Fruit fly (Drosophila melanogaster): Measurements from ENCODE around the gene COX7A.

COX7A gene

dm6 chr3R:8308515-8308959 is 32.3 kb downstream of the COX7A start, which contains the start of gene tex (continued):
- TF ChIP-seq Med (GFP tag) (peak; percentile 84), nom (GFP tag; optimal IDR thresholded peaks at IDR 0.05) (no peak), NC2β (GFP tag; optimal IDR thresholded peaks at IDR 0.05) (peak; percentile 12), zen2 (GFP tag; IDR thresholded peaks at IDR 0.05; ENCODE audit: partially characterized antibody) (no peak), CG16815 (GFP tag; optimal IDR thresholded peaks at IDR 0.05) (no peak), NK7.1 (GFP tag; optimal IDR thresholded peaks at IDR 0.05) (peak; percentile 25), Hr78 (GFP tag; optimal IDR thresholded peaks at IDR 0.05) (peak in 1 of 2 experiments; percentile 1), eve (GFP tag; optimal IDR thresholded peaks at IDR 0.05) (no peak), ase (GFP tag; IDR thresholded peaks at IDR 0.05) (no peak), Doc2 (GFP tag; IDR thresholded peaks at IDR 0.05) (no peak), Gug (GFP tag; IDR thresholded peaks at IDR 0.05) (no peak), esg (GFP tag; conservative IDR thresholded peaks at IDR 0.05) (no peak), CG10543 (GFP tag; optimal IDR thresholded peaks at IDR 0.05) (no peak), grn (GFP tag; optimal IDR thresholded peaks at IDR 0.05) (peak; percentile 26), E2f1 (GFP tag; IDR thresholded peaks at IDR 0.05) (no peak), CG14860 (GFP tag; IDR thresholded peaks at IDR 0.05; ENCODE audit: partially characterized antibody) (no peak), CG7745 (tag; optimal IDR thresholded peaks at IDR 0.05) (peak; percentile 24), pfk (GFP tag; optimal IDR thresholded peaks at IDR 0.05) (no peak), ems (GFP tag; optimal IDR thresholded peaks at IDR 0.05) (no peak), CG15696 (tag; optimal IDR thresholded peaks at IDR 0.05) (peak; percentile 68)

- TF ChIP-seq cad (GFP tag; optimal IDR thresholded peaks at IDR 0.05) (peak; percentile 82), cas (GFP tag; IDR thresholded peaks at IDR 0.05) (no peak), Dll (GFP tag; IDR thresholded peaks at IDR 0.05; ENCODE audit: partially characterized antibody) (no peak), tll (GFP tag; optimal IDR thresholded peaks at IDR 0.05) (peak in 1 of 2 experiments; percentile 94), Med (GFP tag) (peak; percentile 36)
These were observed 33.6 kb downstream of the COX7A start for dm6 chr3R:8307283-8307682.

dm6 chr3R:8306927-8307261 is 33.9 kb downstream of the COX7A start:
- TF ChIP-seq maf-S (GFP tag; optimal IDR thresholded peaks at IDR 0.05) = no peak
- TF ChIP-seq Ets65A (GFP tag) = peak; percentile 90

- TF ChIP-seq Stat92E (GFP tag; optimal IDR thresholded peaks at IDR 0.05) (peak in 1 of 3 experiments; percentile 59), CG1792 (GFP tag; optimal IDR thresholded peaks at IDR 0.05) (no peak), pita (GFP tag; optimal IDR thresholded peaks at IDR 0.05) (no peak), gt (GFP tag; IDR thresholded peaks at IDR 0.05) (no peak), CG2199 (GFP tag; IDR thresholded peaks at IDR 0.05) (peak; percentile 45; the same call in 1 of the 3 replicates), Scr (GFP tag; IDR thresholded peaks at IDR 0.05; ENCODE audit: partially characterized antibody) (peak; percentile 19), CG16863 (GFP tag; optimal IDR thresholded peaks at IDR 0.05) (no peak), Sry-β (GFP tag; optimal IDR thresholded peaks at IDR 0.05) (peak; percentile 73), D (optimal IDR thresholded peaks at IDR 0.05) (peak; percentile 37), D (GFP tag; optimal IDR thresholded peaks at IDR 0.05) (no peak), BtbVII (GFP tag; optimal IDR thresholded peaks at IDR 0.05) (no peak), CG15601 (tag; optimal IDR thresholded peaks at IDR 0.05) (peak; percentile 5), CG16813 (GFP tag; IDR thresholded peaks at IDR 0.05; ENCODE audit: partially characterized antibody) (peak; percentile 35; the same call in 1 of the 3 replicates), lbe (GFP tag; optimal IDR thresholded peaks at IDR 0.05) (peak; percentile 57), unc-4 (GFP tag; IDR thresholded peaks at IDR 0.05; ENCODE audit: partially characterized antibody) (peak; percentile 15; the same call in 1 of the 2 replicates), amos (GFP tag; IDR thresholded peaks at IDR 0.05; ENCODE audit: partially characterized antibody) (peak; percentile 68), jumu (GFP tag; optimal IDR thresholded peaks at IDR 0.05) (no peak), corto (GFP tag; optimal IDR thresholded peaks at IDR 0.05) (no peak), trem (tag; optimal IDR thresholded peaks at IDR 0.05) (peak; percentile 6)
These were observed 34.5 kb downstream of the COX7A start for dm6 chr3R:8306188-8306926.
